Worm (Caenorhabditis elegans): ENCODE data around the gene flor-1.

The flor-1 gene

ce11 chrV:15083659-15084058 lies 35.8 kb downstream of the flor-1 start (continued):
- TF ChIP-seq hmg-1.2 (GFP tag; IDR thresholded peaks at IDR 0.05) (peak; percentile 40), hsf-1 (GFP tag; IDR thresholded peaks at IDR 0.05) (peak; percentile 75), madf-6 (GFP tag; IDR thresholded peaks at IDR 0.05) (peak; percentile 64), ztf-28 (GFP tag; IDR thresholded peaks at IDR 0.05) (no peak), lin-54 (GFP tag; optimal IDR thresholded peaks at IDR 0.05) (peak; percentile 27), F22D6.2 (tag; optimal IDR thresholded peaks at IDR 0.05) (no peak), F52B5.7 (tag; optimal IDR thresholded peaks at IDR 0.05) (no peak), attf-5 (GFP tag; optimal IDR thresholded peaks at IDR 0.05) (peak; percentile 14), efl-1 (GFP tag; optimal IDR thresholded peaks at IDR 0.05) (no peak), egl-44 (GFP tag; IDR thresholded peaks at IDR 0.05) (no peak), mxl-1 (tag; optimal IDR thresholded peaks at IDR 0.05) (no peak), snpc-4 (GFP tag; optimal IDR thresholded peaks at IDR 0.05) (no peak), snpc-4 (tag; optimal IDR thresholded peaks at IDR 0.05) (peak in 1 of 4 experiments; percentile 28), atf-7 (tag; optimal IDR thresholded peaks at IDR 0.05) (peak; percentile 18), tlf-1 (GFP tag; optimal IDR thresholded peaks at IDR 0.05) (peak; percentile 55), F10E7.11 (tag; optimal IDR thresholded peaks at IDR 0.05) (peak; percentile 22), die-1 (tag; optimal IDR thresholded peaks at IDR 0.05) (peak; percentile 5), ama-1 (optimal IDR thresholded peaks at IDR 0.05) (peak; percentile 68), ama-1 (GFP tag; optimal IDR thresholded peaks at IDR 0.05) (peak in 1 of 2 experiments; percentile 80), mcd-1 (GFP tag; IDR thresholded peaks at IDR 0.05) (peak; percentile 51; the same call in 1 of the 2 replicates)

- TF ChIP-seq ceh-58 (GFP tag; IDR thresholded peaks at IDR 0.05) (no peak), ceh-27 (GFP tag; optimal IDR thresholded peaks at IDR 0.05) (peak; percentile 52), let-526 (GFP tag; IDR thresholded peaks at IDR 0.05) (no peak), lsy-27 (tag; optimal IDR thresholded peaks at IDR 0.05; ENCODE audit: borderline replicate concordance, insufficient read depth) (no peak), ekl-4 (GFP tag; IDR thresholded peaks at IDR 0.05) (no peak), ccch-3 (GFP tag; optimal IDR thresholded peaks at IDR 0.05) (no peak), lin-54 (GFP tag; optimal IDR thresholded peaks at IDR 0.05) (peak; percentile 50), tbx-9 (tag; optimal IDR thresholded peaks at IDR 0.05; ENCODE audit: borderline replicate concordance) (no peak), Y56A3A.18 (GFP tag; IDR thresholded peaks at IDR 0.05) (no peak), somi-1 (GFP tag; optimal IDR thresholded peaks at IDR 0.05) (no peak), K11D2.4 (GFP tag; IDR thresholded peaks at IDR 0.05) (no peak), ztf-18 (tag; optimal IDR thresholded peaks at IDR 0.05) (no peak), attf-6 (GFP tag; IDR thresholded peaks at IDR 0.05) (no peak), mel-28 (tag; optimal IDR thresholded peaks at IDR 0.05; ENCODE audit: borderline replicate concordance) (no peak), egrh-3 (GFP tag; IDR thresholded peaks at IDR 0.05) (no peak), madf-3 (GFP tag; IDR thresholded peaks at IDR 0.05) (no peak), Y95B8A.8 (GFP tag; IDR thresholded peaks at IDR 0.05) (no peak), ceh-40 (GFP tag; IDR thresholded peaks at IDR 0.05) (no peak), lag-1 (GFP tag; IDR thresholded peaks at IDR 0.05) (no peak), dpff-1 (tag; optimal IDR thresholded peaks at IDR 0.05) (no peak), madf-6 (GFP tag; IDR thresholded peaks at IDR 0.05) (peak; percentile 54), Y53F4B.3 (GFP tag; IDR thresholded peaks at IDR 0.05) (no peak), egl-44 (GFP tag; IDR thresholded peaks at IDR 0.05) (no peak), snpc-4 (GFP tag; optimal IDR thresholded peaks at IDR 0.05) (no peak), snpc-4 (tag; optimal IDR thresholded peaks at IDR 0.05) (peak in 2 of 4 experiments; percentile 32 to 54), ama-1 (optimal IDR thresholded peaks at IDR 0.05) (no peak), ama-1 (GFP tag; optimal IDR thresholded peaks at IDR 0.05) (no peak), ztf-22 (GFP tag; optimal IDR thresholded peaks at IDR 0.05) (no peak), lsl-1 (GFP tag; optimal IDR thresholded peaks at IDR 0.05) (peak; percentile 19), die-1 (tag; optimal IDR thresholded peaks at IDR 0.05) (no peak), F10E7.11 (tag; optimal IDR thresholded peaks at IDR 0.05) (no peak), ZK185.1 (tag; optimal IDR thresholded peaks at IDR 0.05; ENCODE audit: poor library complexity, severe bottlenecking) (peak; percentile 76), bed-1 (GFP tag; IDR thresholded peaks at IDR 0.05) (no peak), F57C9.4 (tag; optimal IDR thresholded peaks at IDR 0.05) (no peak), ceh-91 (GFP tag; IDR thresholded peaks at IDR 0.05) (no peak), pbrm-1 (GFP tag; IDR thresholded peaks at IDR 0.05) (no peak), Y53G8AR.9 (GFP tag; conservative IDR thresholded peaks at IDR 0.05) (no peak)
Measured at ce11 chrV:15082291-15082690, 37.1 kb downstream of the flor-1 start, which contains the start of the genes C01G10.10 and C01G10.9. Gene C01G10.10, minus strand, starts transcription at chrV:15082441. Gene C01G10.9, plus strand, starts transcription at chrV:15082530.
